Fruit fly (Drosophila melanogaster) whole organism, embryonic: ENCODE measurements around the gene PIG-B.

Experiments used
- Asciz ChIP-seq: fragments of 200-800 bp; sonication (Bioruptor generic); optimal IDR thresholded peaks from 2 replicates; lab custom pipeline; 2017; ENCODE audit warnings: missing biosample characterization, mild to moderate bottlenecking, missing genetic modification characterization, missing genetic modification reagents
- Blimp-1 ChIP-seq: fragments of 200-800 bp; sonication (Bioruptor generic); optimal IDR thresholded peaks from 3 replicates; lab custom pipeline; 2018; ENCODE audit warnings: missing biosample characterization, missing genetic modification characterization, mild to moderate bottlenecking, moderate library complexity, missing genetic modification reagents
- CG12942 ChIP-seq: fragments of 200-800 bp; sonication (Bioruptor generic); optimal IDR thresholded peaks from 3 replicates; lab custom pipeline; 2016; ENCODE audit warnings: missing biosample characterization, missing genetic modification characterization
- CG14050 ChIP-seq: fragments of 200-800 bp; sonication (Bioruptor generic); IDR thresholded peaks from 3 replicates; pipeline ENCODE4 v1.3.6; 2022; ENCODE audit warnings: missing biosample characterization, missing genetic modification characterization
- CG14710 ChIP-seq: fragments of 200-800 bp; sonication (Bioruptor generic); optimal IDR thresholded peaks from 3 replicates; lab custom pipeline; 2019; ENCODE audit warnings: missing biosample characterization, mild to moderate bottlenecking, missing genetic modification characterization, moderate library complexity
- CG17186 ChIP-seq: fragments of 200-800 bp; sonication (Bioruptor generic); optimal IDR thresholded peaks from 3 replicates; lab custom pipeline; 2017; ENCODE audit warnings: missing biosample characterization, missing genetic modification reagents, missing genetic modification characterization
- CG17612 ChIP-seq: fragments of 200-800 bp; sonication (Bioruptor generic); IDR thresholded peaks from 2 replicates; pipeline ENCODE4 v1.3.6; 2022; ENCODE audit warnings: missing biosample characterization, missing genetic modification characterization
- CG17802 ChIP-seq: fragments of 200-800 bp; sonication (Bioruptor generic); optimal IDR thresholded peaks from 2 replicates; lab custom pipeline; 2018; ENCODE audit warnings: missing biosample characterization, mild to moderate bottlenecking, missing genetic modification characterization, moderate library complexity
- CG18599 ChIP-seq: fragments of 200-800 bp; sonication (Bioruptor generic); optimal IDR thresholded peaks from 3 replicates; lab custom pipeline; 2017; ENCODE audit warnings: missing biosample characterization, missing genetic modification characterization, mild to moderate bottlenecking, moderate library complexity, missing genetic modification reagents
- CG2116 ChIP-seq: fragments of 200-800 bp; sonication (Bioruptor generic); optimal IDR thresholded peaks from 3 replicates; lab custom pipeline; 2018; ENCODE audit warnings: missing biosample characterization, mild to moderate bottlenecking, missing genetic modification characterization
- CG2875 ChIP-seq: fragments of 200-800 bp; sonication (Bioruptor generic); optimal IDR thresholded peaks from 2 replicates; lab custom pipeline; 2017; ENCODE audit warnings: missing biosample characterization, mild to moderate bottlenecking, missing genetic modification characterization, missing genetic modification reagents
- CG33557 ChIP-seq: fragments of 200-800 bp; sonication (Bioruptor generic); optimal IDR thresholded peaks from 2 replicates; lab custom pipeline; 2019; ENCODE audit warnings: missing biosample characterization, mild to moderate bottlenecking, missing genetic modification characterization, moderate library complexity
- CG3407 ChIP-seq: fragments of 200-800 bp; sonication (Bioruptor generic); optimal IDR thresholded peaks from 2 replicates; lab custom pipeline; 2018; ENCODE audit warnings: missing biosample characterization, mild to moderate bottlenecking, missing genetic modification characterization
- CG4282 ChIP-seq: fragments of 200-800 bp; sonication (Bioruptor generic); optimal IDR thresholded peaks from 2 replicates; lab custom pipeline; 2016; ENCODE audit warnings: missing biosample characterization, missing genetic modification characterization
- CG5180 ChIP-seq: fragments of 200-800 bp; sonication (Bioruptor generic); optimal IDR thresholded peaks from 3 replicates; lab custom pipeline; 2017; ENCODE audit warnings: missing biosample characterization, missing genetic modification characterization, mild to moderate bottlenecking, moderate library complexity, missing genetic modification reagents
- CG6175 ChIP-seq: fragments of 200-800 bp; sonication (Bioruptor generic); IDR thresholded peaks from 3 replicates; pipeline ENCODE4 v1.3.6; 2022; ENCODE audit warnings: missing biosample characterization, missing genetic modification characterization
- CG7271 ChIP-seq: fragments of 200-800 bp; sonication (Bioruptor generic); optimal IDR thresholded peaks from 2 replicates; lab custom pipeline; 2018; ENCODE audit warnings: missing biosample characterization, mild to moderate bottlenecking, missing genetic modification characterization, moderate library complexity
- CG7556 ChIP-seq: fragments of 200-800 bp; sonication (Bioruptor generic); optimal IDR thresholded peaks from 2 replicates; lab custom pipeline; 2017; ENCODE audit warnings: missing biosample characterization, mild to moderate bottlenecking, missing genetic modification characterization
- CG8290 ChIP-seq, 3 experiments: fragments of 200-800 bp; sonication (Bioruptor generic); optimal IDR thresholded peaks; 2 replicates each; lab custom pipeline; 2016 to 2019; ENCODE audit warnings: missing biosample characterization in 3 of 3, missing genetic modification characterization in 3 of 3, mild to moderate bottlenecking in 2 of 3, moderate library complexity in 1 of 3
- ERR ChIP-seq: fragments of 200-800 bp; sonication (Bioruptor generic); optimal IDR thresholded peaks from 2 replicates; lab custom pipeline; 2016; ENCODE audit warnings: missing biosample characterization, missing genetic modification characterization
- Elba2 ChIP-seq: fragments of 200-800 bp; sonication (Bioruptor generic); optimal IDR thresholded peaks from 3 replicates; lab custom pipeline; 2016; ENCODE audit warnings: missing biosample characterization, missing genetic modification characterization
- HLH3B ChIP-seq: fragments of 200-800 bp; sonication (Bioruptor generic); IDR thresholded peaks from 2 replicates; pipeline ENCODE4 v1.3.6; 2022; ENCODE audit warnings: missing biosample characterization, missing genetic modification characterization
- MBD-R2 ChIP-seq: fragments of 200-800 bp; sonication (Bioruptor generic); IDR thresholded peaks from 2 replicates; pipeline ENCODE4 v1.3.6; 2022; ENCODE audit warnings: missing biosample characterization, missing genetic modification characterization
- MESR4 ChIP-seq: fragments of 200-800 bp; sonication (Bioruptor generic); optimal IDR thresholded peaks from 2 replicates; lab custom pipeline; 2018; ENCODE audit warnings: missing biosample characterization, mild to moderate bottlenecking, missing genetic modification characterization, moderate library complexity
- Neu2 ChIP-seq: fragments of 200-800 bp; sonication (Bioruptor generic); optimal IDR thresholded peaks from 3 replicates; lab custom pipeline; 2016; ENCODE audit warnings: missing biosample characterization, missing genetic modification characterization, borderline replicate concordance
- Nf-YA ChIP-seq: fragments of 200-800 bp; sonication (Bioruptor generic); IDR thresholded peaks from 2 replicates; pipeline ENCODE4 v1.3.6; 2022; ENCODE audit warnings: missing biosample characterization, missing genetic modification characterization
- Optix ChIP-seq: fragments of 200-800 bp; sonication (Bioruptor generic); IDR thresholded peaks from 3 replicates; pipeline ENCODE4 v1.3.6; 2022; ENCODE audit warnings: missing biosample characterization, missing genetic modification characterization
- Six4 ChIP-seq: fragments of 200-800 bp; sonication (Bioruptor generic); optimal IDR thresholded peaks from 2 replicates; lab custom pipeline; 2016; ENCODE audit warnings: missing biosample characterization, missing genetic modification characterization
- amos ChIP-seq: fragments of 200-800 bp; sonication (Bioruptor generic); IDR thresholded peaks from 2 replicates; pipeline ENCODE4 v1.3.6; 2022; ENCODE audit warnings: missing biosample characterization, missing genetic modification characterization; ENCODE audit not compliant: partially characterized antibody
- aop ChIP-seq: fragments of 200-800 bp; sonication (Bioruptor generic); IDR thresholded peaks from 2 replicates; pipeline ENCODE4 v1.3.6; 2022; ENCODE audit warnings: missing biosample characterization, missing genetic modification characterization
- chn ChIP-seq: fragments of 200-800 bp; sonication (Bioruptor generic); optimal IDR thresholded peaks from 2 replicates; lab custom pipeline; 2016; ENCODE audit warnings: missing biosample characterization, missing genetic modification characterization
- crc ChIP-seq: fragments of 200-800 bp; sonication (Bioruptor generic); optimal IDR thresholded peaks from 2 replicates; lab custom pipeline; 2016; ENCODE audit warnings: missing biosample characterization, missing genetic modification characterization
- dm ChIP-seq: fragments of 200-800 bp; sonication (Bioruptor generic); optimal IDR thresholded peaks from 3 replicates; lab custom pipeline; 2016; ENCODE audit warnings: missing biosample characterization, missing genetic modification characterization
- eve ChIP-seq, 2 experiments: fragments of >200 bp; optimal IDR thresholded peaks; 2 replicates each; lab custom pipeline; 2017; ENCODE audit warnings: missing biosample characterization in 2 of 2, missing genetic modification characterization in 2 of 2
- fd102C ChIP-seq: fragments of 200-800 bp; sonication (Bioruptor generic); optimal IDR thresholded peaks from 2 replicates; lab custom pipeline; 2018; ENCODE audit warnings: missing biosample characterization, mild to moderate bottlenecking, missing genetic modification characterization, moderate library complexity
- gcm2 ChIP-seq: fragments of 200-800 bp; sonication (Bioruptor generic); optimal IDR thresholded peaks from 2 replicates; lab custom pipeline; 2016; ENCODE audit warnings: missing biosample characterization, missing genetic modification characterization
- grau ChIP-seq: fragments of 200-800 bp; optimal IDR thresholded peaks from 3 replicates; lab custom pipeline; 2019; ENCODE audit warnings: missing biosample characterization, mild to moderate bottlenecking, missing genetic modification characterization, moderate library complexity
- ham ChIP-seq: fragments of 200-800 bp; sonication (Bioruptor generic); IDR thresholded peaks from 2 replicates; pipeline ENCODE4 v1.3.6; 2022; ENCODE audit warnings: missing biosample characterization, missing genetic modification characterization
- kah ChIP-seq: fragments of 200-800 bp; sonication (Bioruptor generic); optimal IDR thresholded peaks from 2 replicates; lab custom pipeline; 2018; ENCODE audit warnings: missing biosample characterization, mild to moderate bottlenecking, missing genetic modification characterization
- oc ChIP-seq: fragments of 200-800 bp; sonication (Bioruptor generic); optimal IDR thresholded peaks from 2 replicates; lab custom pipeline; 2018; ENCODE audit warnings: missing biosample characterization, mild to moderate bottlenecking, missing genetic modification characterization, moderate library complexity
- org-1 ChIP-seq: fragments of 200-800 bp; sonication (Bioruptor generic); optimal IDR thresholded peaks from 2 replicates; lab custom pipeline; 2017; ENCODE audit warnings: missing biosample characterization, missing genetic modification characterization
- pho ChIP-seq: fragments of 200-800 bp; sonication (Bioruptor generic); optimal IDR thresholded peaks from 2 replicates; lab custom pipeline; 2016; ENCODE audit warnings: missing biosample characterization, missing genetic modification characterization
- pros ChIP-seq: fragments of 200-800 bp; sonication (Bioruptor generic); optimal IDR thresholded peaks from 3 replicates; lab custom pipeline; 2019; ENCODE audit warnings: missing biosample characterization, mild to moderate bottlenecking, missing genetic modification characterization, moderate library complexity
- pzg ChIP-seq: fragments of 200-800 bp; sonication (Bioruptor generic); optimal IDR thresholded peaks from 3 replicates; lab custom pipeline; 2018; ENCODE audit warnings: missing biosample characterization, mild to moderate bottlenecking, missing genetic modification characterization, moderate library complexity
- sisA ChIP-seq: fragments of 200-800 bp; sonication (Bioruptor generic); IDR thresholded peaks from 2 replicates; pipeline ENCODE4 v1.3.6; 2022; ENCODE audit warnings: missing biosample characterization, missing genetic modification characterization
- stwl ChIP-seq: fragments of 200-800 bp; sonication (Bioruptor generic); optimal IDR thresholded peaks from 3 replicates; lab custom pipeline; 2018; ENCODE audit warnings: missing biosample characterization, mild to moderate bottlenecking, missing genetic modification characterization, moderate library complexity
- tin ChIP-seq: fragments of 200-800 bp; sonication (Bioruptor generic); optimal IDR thresholded peaks from 3 replicates; lab custom pipeline; 2016; ENCODE audit warnings: missing biosample characterization, missing genetic modification characterization
- trh ChIP-seq: fragments of 200-800 bp; sonication (Bioruptor generic); optimal IDR thresholded peaks from 2 replicates; lab custom pipeline; 2016; ENCODE audit warnings: missing biosample characterization, missing genetic modification characterization
- tx ChIP-seq: fragments of 200-800 bp; sonication (Bioruptor generic); optimal IDR thresholded peaks from 2 replicates; lab custom pipeline; 2016; ENCODE audit warnings: missing biosample characterization, missing genetic modification characterization
- wdn ChIP-seq: fragments of 200-800 bp; sonication (Bioruptor generic); IDR thresholded peaks from 2 replicates; pipeline ENCODE4 v1.3.6; 2022; ENCODE audit warnings: missing biosample characterization, missing genetic modification characterization

PIG-B gene

DNA sequence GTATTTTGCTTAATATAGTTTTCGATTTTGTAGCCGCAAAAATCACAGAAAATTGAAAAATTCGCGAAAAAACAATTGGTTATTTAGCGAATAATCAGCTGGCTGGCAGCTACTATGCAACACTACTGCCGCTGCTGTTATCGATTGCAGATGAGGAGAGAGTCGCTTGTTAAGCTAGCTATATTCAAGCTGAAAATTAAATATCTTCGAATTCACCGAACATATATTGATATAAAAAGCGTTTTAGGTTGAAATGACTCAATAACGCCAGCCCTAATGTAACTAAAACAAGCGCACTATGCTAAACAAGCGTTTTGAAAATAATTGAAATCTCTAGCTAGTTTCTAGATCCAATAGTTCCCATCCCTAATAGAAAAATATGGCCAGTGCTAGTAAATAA, 4.7 kb upstream of the PIG-B start, which contains the start of the genes CG32264, ntc and IntS10 (continued):
- TF ChIP-seq CG17186 (GFP tag; lab: Kevin White, UChicago) (no peak), CG6175 (GFP tag; lab: Robert Waterston, UW) (no peak), Six4 (GFP tag; lab: Kevin White, UChicago) (peak; percentile 45), HLH3B (GFP tag; lab: Robert Waterston, UW) (no peak; the same call in 1 of the 2 replicates), oc (tag; lab: Kevin White, UChicago) (no peak), CG7271 (tag; lab: Kevin White, UChicago) (no peak), org-1 (GFP tag; lab: Kevin White, UChicago) (peak; percentile 43), CG8290 (GFP tag; optimal IDR thresholded peaks at IDR 0.05; lab: Kevin White, UChicago) (peak; percentile 66), CG8290 (tag; optimal IDR thresholded peaks at IDR 0.05; lab: Kevin White, UChicago) (peak; percentile 16 to 50), Elba2 (GFP tag; lab: Kevin White, UChicago) (peak; percentile 31), Nf-YA (GFP tag; lab: Robert Waterston, UW) (no peak), CG12942 (peak; percentile 73), Blimp-1 (GFP tag; lab: Kevin White, UChicago) (no peak), CG5180 (GFP tag; lab: Kevin White, UChicago) (no peak), Asciz (GFP tag; lab: Kevin White, UChicago) (no peak), gcm2 (GFP tag; lab: Kevin White, UChicago) (peak; percentile 16), grau (tag; lab: Kevin White, UChicago) (peak; percentile 79), MESR4 (GFP tag; lab: Kevin White, UChicago) (peak; percentile 2), chn (peak; percentile 84), CG3407 (no peak), Neu2 (GFP tag; lab: Kevin White, UChicago) (no peak), sisA (GFP tag; lab: Robert Waterston, UW) (peak; percentile 24; the same call in 1 of the 2 replicates), CG33557 (peak; percentile 51), kah (GFP tag; lab: Kevin White, UChicago) (no peak), CG18599 (GFP tag; lab: Kevin White, UChicago) (peak; percentile 75), CG17802 (no peak), pho (peak; percentile 87), eve (GFP tag; optimal IDR thresholded peaks at IDR 0.05; lab: Kevin White, UChicago) (no peak), wdn (GFP tag; lab: Robert Waterston, UW) (no peak), fd102C (no peak), trh (no peak), amos (GFP tag; lab: Robert Waterston, UW) (peak; percentile 39; the same call in 1 of the 2 replicates), CG4282 (GFP tag; lab: Kevin White, UChicago) (peak; percentile 64), pros (GFP tag; lab: Kevin White, UChicago) (no peak), CG14710 (tag; lab: Kevin White, UChicago) (peak; percentile 68), MBD-R2 (peak; percentile 80), ham (GFP tag; lab: Robert Waterston, UW) (no peak), aop (GFP tag; lab: Robert Waterston, UW) (no peak), crc (GFP tag; lab: Kevin White, UChicago) (peak; percentile 68), stwl (tag; lab: Kevin White, UChicago) (peak; percentile 98), tx (peak; percentile 78), Optix (GFP tag; lab: Robert Waterston, UW) (no peak), tin (GFP tag; lab: Kevin White, UChicago) (peak; percentile 70), CG14050 (peak; percentile 29; the same call in 1 of the 3 replicates), CG2116 (peak; percentile 87), CG17612 (GFP tag; lab: Robert Waterston, UW) (no peak), ERR (GFP tag; lab: Kevin White, UChicago) (peak; percentile 54), CG2875 (GFP tag; lab: Kevin White, UChicago) (no peak), CG7556 (GFP tag; lab: Kevin White, UChicago) (peak; percentile 47), pzg (peak; percentile 67), dm (GFP tag; lab: Kevin White, UChicago) (peak; percentile 57)
